Worm (Caenorhabditis elegans): ENCODE data around the gene F44E2.3.
A peak's percentile ranks its signal among the peaks of the same experiment; 100 is the strongest.

F44E2.3 gene

DNA sequence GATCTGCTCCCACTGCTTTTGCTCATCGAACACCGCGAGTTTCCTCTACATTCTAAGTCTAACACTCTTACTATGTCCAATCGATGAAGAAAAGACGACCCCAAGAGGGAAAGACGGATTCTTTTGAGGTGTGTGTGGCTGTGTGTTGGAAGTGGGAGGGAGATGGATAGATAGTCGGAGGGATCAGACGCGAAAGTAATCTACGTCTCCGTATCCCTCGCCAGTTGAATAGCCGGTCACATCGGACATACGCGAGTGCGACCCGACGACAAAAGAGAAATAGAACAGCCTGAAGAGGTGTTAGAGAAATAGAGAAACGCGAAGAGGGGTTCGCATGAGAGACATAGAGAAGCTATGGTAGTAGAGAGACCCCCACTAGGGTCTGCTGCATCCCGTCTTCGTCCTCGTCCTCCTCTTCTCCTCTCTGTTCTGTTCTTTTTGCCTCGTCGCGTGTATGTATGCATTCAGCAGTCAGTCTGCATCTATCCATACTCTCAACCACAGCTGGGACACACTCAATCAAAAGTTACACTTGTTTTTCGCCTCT is 33.4 kb downstream of the F44E2.3 start:
- TF ChIP-seq pqm-1 (tag; optimal IDR thresholded peaks at IDR 0.05) (peak; percentile 85), fkh-10 (GFP tag; optimal IDR thresholded peaks at IDR 0.05) (peak; percentile 95), lin-39 (tag; optimal IDR thresholded peaks at IDR 0.05) (peak; percentile 93), lsy-12 (tag; optimal IDR thresholded peaks at IDR 0.05) (peak; percentile 94), nhr-77 (tag; optimal IDR thresholded peaks at IDR 0.05) (peak; percentile 60), eor-1 (tag; optimal IDR thresholded peaks at IDR 0.05) (peak in 1 of 2 experiments; percentile 41), ceh-82 (tag; optimal IDR thresholded peaks at IDR 0.05) (peak; percentile 91), R02D3.7 (tag; optimal IDR thresholded peaks at IDR 0.05) (peak; percentile 83), nfya-1 (tag; optimal IDR thresholded peaks at IDR 0.05; ENCODE audit: insufficient read depth) (peak; percentile 97), mml-1 (tag; optimal IDR thresholded peaks at IDR 0.05) (no peak), skn-1 (tag; optimal IDR thresholded peaks at IDR 0.05) (peak; percentile 54), ztf-11 (tag; optimal IDR thresholded peaks at IDR 0.05) (no peak), ama-1 (optimal IDR thresholded peaks at IDR 0.05) (peak; percentile 60), nhr-11 (tag; optimal IDR thresholded peaks at IDR 0.05) (peak; percentile 93), tbx-2 (tag; optimal IDR thresholded peaks at IDR 0.05) (peak; percentile 93), ceh-9 (tag; optimal IDR thresholded peaks at IDR 0.05) (peak; percentile 53), elt-1 (tag; optimal IDR thresholded peaks at IDR 0.05) (peak; percentile 83), egl-5 (tag; optimal IDR thresholded peaks at IDR 0.05) (peak; percentile 68), lin-15B (tag; optimal IDR thresholded peaks at IDR 0.05) (peak; percentile 71), nhr-25 (tag; optimal IDR thresholded peaks at IDR 0.05) (peak; percentile 98), nhr-23 (tag; optimal IDR thresholded peaks at IDR 0.05) (peak; percentile 99), ceh-28 (tag; optimal IDR thresholded peaks at IDR 0.05) (peak; percentile 95), ceh-16 (tag; optimal IDR thresholded peaks at IDR 0.05) (no peak), fkh-2 (tag; optimal IDR thresholded peaks at IDR 0.05) (no peak), unc-39 (tag; optimal IDR thresholded peaks at IDR 0.05) (peak; percentile 20), nhr-237 (tag; optimal IDR thresholded peaks at IDR 0.05) (no peak), daf-12 (tag; optimal IDR thresholded peaks at IDR 0.05) (peak; percentile 63), nhr-43 (tag; optimal IDR thresholded peaks at IDR 0.05; ENCODE audit: poor library complexity, severe bottlenecking) (peak; percentile 97), nhr-67 (tag; optimal IDR thresholded peaks at IDR 0.05) (no peak), hmg-11 (tag; optimal IDR thresholded peaks at IDR 0.05) (peak; percentile 100), egl-27 (tag; optimal IDR thresholded peaks at IDR 0.05) (peak; percentile 88), unc-62 (GFP tag; optimal IDR thresholded peaks at IDR 0.05) (peak; percentile 95), pha-4 (tag; optimal IDR thresholded peaks at IDR 0.05) (peak; percentile 90), mdl-1 (tag; optimal IDR thresholded peaks at IDR 0.05) (peak; percentile 96), zag-1 (tag; optimal IDR thresholded peaks at IDR 0.05) (peak; percentile 87), nhr-12 (tag; optimal IDR thresholded peaks at IDR 0.05) (no peak), ztf-4 (tag; optimal IDR thresholded peaks at IDR 0.05) (peak; percentile 78), snpc-4 (tag; optimal IDR thresholded peaks at IDR 0.05) (peak; percentile 97), aly-2 (tag; optimal IDR thresholded peaks at IDR 0.05) (no peak), ZK546.5 (tag; optimal IDR thresholded peaks at IDR 0.05) (no peak), elt-2 (tag; optimal IDR thresholded peaks at IDR 0.05) (peak; percentile 66), fos-1 (tag; optimal IDR thresholded peaks at IDR 0.05) (peak; percentile 53), sea-2 (GFP tag; optimal IDR thresholded peaks at IDR 0.05) (peak; percentile 94), nhr-28 (tag; optimal IDR thresholded peaks at IDR 0.05) (no peak), nhr-76 (tag; optimal IDR thresholded peaks at IDR 0.05) (peak; percentile 2), jun-1 (tag; optimal IDR thresholded peaks at IDR 0.05) (peak; percentile 96), elt-3 (tag; optimal IDR thresholded peaks at IDR 0.05) (peak in 1 of 3 experiments; percentile 36)

Data from whole organism, L3 larva.